Fruit fly (Drosophila melanogaster) whole organism, adult: ENCODE data around the gene Der-1.

Source experiments
- CG11617 ChIP-seq: fragments of 200-800 bp; sonication (Bioruptor generic); optimal IDR thresholded peaks from 2 replicates; lab custom pipeline; 2017; ENCODE audit warnings: mild to moderate bottlenecking, missing biosample characterization, missing genetic modification reagents, missing genetic modification characterization
- CG12768 ChIP-seq: fragments of 200-800 bp; sonication (Bioruptor generic); optimal IDR thresholded peaks from 2 replicates; lab custom pipeline; 2017; ENCODE audit warnings: missing biosample characterization, missing genetic modification characterization, mild to moderate bottlenecking, moderate library complexity, missing genetic modification reagents
- CG14711 ChIP-seq: fragments of 200-800 bp; sonication (Bioruptor generic); optimal IDR thresholded peaks from 2 replicates; lab custom pipeline; 2018; ENCODE audit warnings: missing biosample characterization, mild to moderate bottlenecking, missing genetic modification characterization, moderate library complexity
- CG1620 ChIP-seq: fragments of 200-800 bp; sonication (Bioruptor generic); optimal IDR thresholded peaks from 2 replicates; lab custom pipeline; 2016; ENCODE audit warnings: missing biosample characterization, missing genetic modification characterization
- CG33017 ChIP-seq: fragments of 200-800 bp; sonication (Bioruptor generic); optimal IDR thresholded peaks from 2 replicates; lab custom pipeline; 2018; ENCODE audit warnings: missing biosample characterization, mild to moderate bottlenecking, missing genetic modification characterization, moderate library complexity
- CG5204 ChIP-seq: fragments of 200-800 bp; sonication (Bioruptor generic); optimal IDR thresholded peaks from 2 replicates; lab custom pipeline; 2016; ENCODE audit warnings: missing biosample characterization, missing genetic modification characterization
- CG7045 ChIP-seq: fragments of 200-800 bp; sonication (Bioruptor generic); optimal IDR thresholded peaks from 2 replicates; lab custom pipeline; 2017; ENCODE audit warnings: missing biosample characterization, mild to moderate bottlenecking, missing genetic modification characterization
- CG7101 ChIP-seq: fragments of 200-800 bp; sonication (Bioruptor generic); optimal IDR thresholded peaks from 2 replicates; lab custom pipeline; 2018; ENCODE audit warnings: missing biosample characterization, mild to moderate bottlenecking, missing genetic modification characterization, moderate library complexity
- Clk ChIP-seq: fragments of 200-800 bp; sonication (Bioruptor generic); optimal IDR thresholded peaks from 2 replicates; lab custom pipeline; 2017; ENCODE audit warnings: missing biosample characterization, missing genetic modification characterization
- Crg-1 ChIP-seq: fragments of 200-800 bp; sonication (Bioruptor generic); optimal IDR thresholded peaks from 2 replicates; lab custom pipeline; 2016; ENCODE audit warnings: missing biosample characterization, missing genetic modification characterization
- Hr96 ChIP-seq: fragments of 200-800 bp; sonication (Bioruptor generic); optimal IDR thresholded peaks from 2 replicates; lab custom pipeline; 2016; ENCODE audit warnings: missing biosample characterization, missing genetic modification characterization
- Mnt ChIP-seq: fragments of 200-800 bp; sonication (Bioruptor generic); optimal IDR thresholded peaks from 2 replicates; lab custom pipeline; 2016; ENCODE audit warnings: missing biosample characterization, mild to moderate bottlenecking, missing genetic modification characterization
- bab1 ChIP-seq: fragments of 200-800 bp; sonication (Bioruptor generic); optimal IDR thresholded peaks from 3 replicates; lab custom pipeline; 2019; ENCODE audit warnings: missing biosample characterization, mild to moderate bottlenecking, missing genetic modification characterization, moderate library complexity
- cic ChIP-seq: fragments of 200-800 bp; sonication (Bioruptor generic); optimal IDR thresholded peaks from 2 replicates; lab custom pipeline; 2017; ENCODE audit warnings: missing biosample characterization, mild to moderate bottlenecking, missing genetic modification characterization, moderate library complexity
- cnc ChIP-seq, 2 experiments: fragments of >200 bp; optimal IDR thresholded peaks; 2 replicates each; lab custom pipeline; 2017
- kay ChIP-seq: fragments of 200-800 bp; sonication (Bioruptor generic); peaks from one replicate; lab custom pipeline; 2016; ENCODE audit warnings: missing biosample characterization, missing genetic modification characterization, borderline replicate concordance
- ovo ChIP-seq: fragments of 200-800 bp; sonication (Bioruptor generic); optimal IDR thresholded peaks from 2 replicates; lab custom pipeline; 2016; ENCODE audit warnings: missing biosample characterization, missing genetic modification characterization
- pad ChIP-seq: fragments of 200-800 bp; sonication (Bioruptor generic); optimal IDR thresholded peaks from 3 replicates; lab custom pipeline; 2017; ENCODE audit warnings: missing biosample characterization, missing genetic modification characterization, mild to moderate bottlenecking, moderate library complexity, missing genetic modification reagents
- tj ChIP-seq: fragments of 200-800 bp; sonication (Bioruptor generic); optimal IDR thresholded peaks from 3 replicates; lab custom pipeline; 2017; ENCODE audit warnings: missing biosample characterization, mild to moderate bottlenecking, missing genetic modification characterization, moderate library complexity
- toe ChIP-seq: fragments of 200-800 bp; sonication (Bioruptor generic); optimal IDR thresholded peaks from 2 replicates; lab custom pipeline; 2016; ENCODE audit warnings: missing biosample characterization, missing genetic modification characterization

Der-1 gene

dm6 chr2L:2010335-2011061, 36.7 kb downstream of the Der-1 start:
- peak; percentile 10 for TF ChIP-seq bab1 (GFP tag; lab: Kevin White, UChicago)
- TF ChIP-seq Mnt (GFP tag; lab: Kevin White, UChicago), result peak; percentile 88
- no peak for TF ChIP-seq CG11617 (GFP tag; lab: Kevin White, UChicago)
- peak; percentile 21 for TF ChIP-seq kay (GFP tag; lab: Kevin White, UChicago)
- no peak for TF ChIP-seq cic (GFP tag; lab: Kevin White, UChicago)

- no peak for TF ChIP-seq CG7101 (tag; lab: Kevin White, UChicago)
- no peak for TF ChIP-seq CG33017
- no peak for TF ChIP-seq bab1 (GFP tag; lab: Kevin White, UChicago)
- TF ChIP-seq CG7045 (GFP tag; lab: Kevin White, UChicago), result no peak
- TF ChIP-seq CG14711 (tag; lab: Kevin White, UChicago), result no peak
- no peak for TF ChIP-seq CG11617 (GFP tag; lab: Kevin White, UChicago)
- TF ChIP-seq toe (GFP tag; lab: Kevin White, UChicago), result no peak
- TF ChIP-seq cnc (optimal IDR thresholded peaks at IDR 0.05; lab: Kevin White, UChicago), result no peak
- TF ChIP-seq ovo (GFP tag; lab: Kevin White, UChicago), result no peak
- TF ChIP-seq Clk (GFP tag; lab: Kevin White, UChicago), result no peak
- no peak for TF ChIP-seq Crg-1 (GFP tag; lab: Kevin White, UChicago)
- no peak for TF ChIP-seq CG12768 (GFP tag; lab: Kevin White, UChicago)
- TF ChIP-seq Mnt (GFP tag; lab: Kevin White, UChicago), result no peak
- no peak for TF ChIP-seq CG5204 (GFP tag; lab: Kevin White, UChicago)
- TF ChIP-seq pad, result no peak
- no peak for TF ChIP-seq tj (GFP tag; lab: Kevin White, UChicago)
- no peak for TF ChIP-seq CG1620 (GFP tag; lab: Kevin White, UChicago)
- no peak for TF ChIP-seq Hr96 (GFP tag; lab: Kevin White, UChicago)
These were observed 37.7 kb downstream of the Der-1 start for dm6 chr2L:2011430-2011829.

dm6 chr2L:2013057-2013456, 39.3 kb downstream of the Der-1 start:
- TF ChIP-seq Hr96 (GFP tag; lab: Kevin White, UChicago) (no peak), CG7101 (tag; lab: Kevin White, UChicago) (no peak), bab1 (GFP tag; lab: Kevin White, UChicago) (peak; percentile 14), Crg-1 (GFP tag; lab: Kevin White, UChicago) (no peak), tj (GFP tag; lab: Kevin White, UChicago) (peak; percentile 83), cic (GFP tag; lab: Kevin White, UChicago) (no peak), pad (no peak), cnc (optimal IDR thresholded peaks at IDR 0.05; lab: Kevin White, UChicago) (no peak), Clk (GFP tag; lab: Kevin White, UChicago) (no peak)

dm6 chr2L:2013836-2014434, 40.2 kb downstream of the Der-1 start:
- TF ChIP-seq ovo (GFP tag; lab: Kevin White, UChicago), result no peak

- TF ChIP-seq CG7045 (GFP tag; lab: Kevin White, UChicago), result no peak
- no peak for TF ChIP-seq Clk (GFP tag; lab: Kevin White, UChicago)
- TF ChIP-seq CG14711 (tag; lab: Kevin White, UChicago), result no peak
- no peak for TF ChIP-seq Mnt (GFP tag; lab: Kevin White, UChicago)
- no peak for TF ChIP-seq Crg-1 (GFP tag; lab: Kevin White, UChicago)
- no peak for TF ChIP-seq CG12768 (GFP tag; lab: Kevin White, UChicago)
- no peak for TF ChIP-seq pad
- no peak for TF ChIP-seq CG1620 (GFP tag; lab: Kevin White, UChicago)
- TF ChIP-seq cnc (optimal IDR thresholded peaks at IDR 0.05; lab: Kevin White, UChicago), result no peak
- TF ChIP-seq Hr96 (GFP tag; lab: Kevin White, UChicago), result no peak
- no peak for TF ChIP-seq cic (GFP tag; lab: Kevin White, UChicago)
- TF ChIP-seq ovo (GFP tag; lab: Kevin White, UChicago), result no peak
These were observed 41.4 kb downstream of the Der-1 start for dm6 chr2L:2015204-2015603.

dm6 chr2L:2022823-2023222, 49.1 kb downstream of the Der-1 start:
- TF ChIP-seq tj (GFP tag; lab: Kevin White, UChicago) (no peak), pad (no peak), CG33017 (no peak), ovo (GFP tag; lab: Kevin White, UChicago) (no peak), cnc (optimal IDR thresholded peaks at IDR 0.05; lab: Kevin White, UChicago) (no peak), CG14711 (tag; lab: Kevin White, UChicago) (no peak), toe (GFP tag; lab: Kevin White, UChicago) (no peak), bab1 (GFP tag; lab: Kevin White, UChicago) (no peak), Crg-1 (GFP tag; lab: Kevin White, UChicago) (no peak), CG5204 (GFP tag; lab: Kevin White, UChicago) (no peak)
